Worm (Caenorhabditis elegans) whole organism, mixed stage, embryonic: ENCODE results near the gene F49F1.10.
"Not testable (repeated sequence)": the region's sequence is repeated elsewhere in the genome, so short reads cannot be mapped to it uniquely, and the experiment has no call there.

Experiments used
- M03D4.4 ChIP-seq: sonication (generic microtip); optimal IDR thresholded peaks from 2 replicates; lab custom pipeline; 2017; ENCODE audit warnings: mild to moderate bottlenecking, missing genetic modification characterization, missing compliant biosample characterization
- ceh-39 ChIP-seq: fragments of 150-350 bp; optimal IDR thresholded peaks from 2 replicates; lab custom pipeline; 2014; ENCODE audit warnings: missing biosample characterization, missing genetic modification characterization
- ceh-43 ChIP-seq: fragments of 200-800 bp; sonication (Bioruptor generic); optimal IDR thresholded peaks from 2 replicates; lab custom pipeline; 2018; ENCODE audit warnings: mild to moderate bottlenecking, missing genetic modification characterization, moderate library complexity, missing compliant biosample characterization
- ceh-83 ChIP-seq: fragments of 200-800 bp; sonication (Bioruptor generic); optimal IDR thresholded peaks from 2 replicates; lab custom pipeline; 2018; ENCODE audit warnings: mild to moderate bottlenecking, missing genetic modification characterization, missing compliant biosample characterization
- ces-1 ChIP-seq: fragments of 150-350 bp; optimal IDR thresholded peaks from 2 replicates; lab custom pipeline; 2014; ENCODE audit warnings: missing biosample characterization, missing genetic modification reagents, missing genetic modification characterization
- cnd-1 ChIP-seq: fragments of 200-800 bp; sonication (Bioruptor generic); optimal IDR thresholded peaks from 2 replicates; lab custom pipeline; 2018; ENCODE audit warnings: mild to moderate bottlenecking, missing genetic modification characterization, missing compliant biosample characterization
- elt-1 ChIP-seq: sonication (generic microtip); optimal IDR thresholded peaks from 2 replicates; lab custom pipeline; 2017; ENCODE audit warnings: missing genetic modification characterization, mild to moderate bottlenecking, missing compliant biosample characterization, antibody characterized with exemption, moderate library complexity, borderline replicate concordance; ENCODE audit not compliant: insufficient read depth
- elt-3 ChIP-seq: fragments of 150-350 bp; optimal IDR thresholded peaks from 2 replicates; lab custom pipeline; 2014; ENCODE audit warnings: missing biosample characterization, missing genetic modification characterization
- flh-1 ChIP-seq: fragments of 200-800 bp; sonication (Bioruptor generic); optimal IDR thresholded peaks from 2 replicates; lab custom pipeline; 2018; ENCODE audit warnings: mild to moderate bottlenecking, missing genetic modification characterization, moderate library complexity, missing compliant biosample characterization
- ham-2 ChIP-seq: fragments of 200-800 bp; sonication (Bioruptor generic); optimal IDR thresholded peaks from 2 replicates; lab custom pipeline; 2018; ENCODE audit warnings: mild to moderate bottlenecking, missing genetic modification characterization, missing compliant biosample characterization
- hlh-1 ChIP-seq: fragments of 150-350 bp; optimal IDR thresholded peaks from 2 replicates; lab custom pipeline; 2014; ENCODE audit warnings: missing biosample characterization, missing genetic modification reagents, missing genetic modification characterization
- lin-13 ChIP-seq: fragments of 150-350 bp; optimal IDR thresholded peaks from 2 replicates; lab custom pipeline; 2014; ENCODE audit warnings: missing biosample characterization, missing genetic modification characterization
- lin-32 ChIP-seq: fragments of 200-800 bp; sonication (Bioruptor generic); optimal IDR thresholded peaks from 2 replicates; lab custom pipeline; 2018; ENCODE audit warnings: mild to moderate bottlenecking, missing genetic modification characterization, missing compliant biosample characterization
- mab-5 ChIP-seq: fragments of 150-350 bp; optimal IDR thresholded peaks from 2 replicates; lab custom pipeline; 2014; ENCODE audit warnings: missing biosample characterization, missing genetic modification characterization
- nhr-2 ChIP-seq: fragments of 150-350 bp; optimal IDR thresholded peaks from 2 replicates; lab custom pipeline; 2014; ENCODE audit warnings: missing biosample characterization, missing genetic modification characterization
- nhr-237 ChIP-seq: fragments of 150-350 bp; optimal IDR thresholded peaks from 2 replicates; lab custom pipeline; 2014; ENCODE audit warnings: missing biosample characterization, missing genetic modification characterization
- nhr-28 ChIP-seq: fragments of 150-350 bp; optimal IDR thresholded peaks from 2 replicates; lab custom pipeline; 2014; ENCODE audit warnings: missing biosample characterization, missing genetic modification characterization
- nhr-76 ChIP-seq: sonication (generic microtip); optimal IDR thresholded peaks from 2 replicates; lab custom pipeline; 2017; ENCODE audit warnings: missing biosample characterization, missing genetic modification characterization
- sem-2 ChIP-seq: fragments of 200-800 bp; sonication (Bioruptor generic); optimal IDR thresholded peaks from 2 replicates; lab custom pipeline; 2018; ENCODE audit warnings: mild to moderate bottlenecking, missing genetic modification characterization, missing compliant biosample characterization
- snpc-4 ChIP-seq: fragments of 150-350 bp; optimal IDR thresholded peaks from 2 replicates; lab custom pipeline; 2014; ENCODE audit warnings: missing biosample characterization, missing genetic modification characterization
- sptf-1 ChIP-seq: sonication (generic microtip); optimal IDR thresholded peaks from 2 replicates; lab custom pipeline; 2017; ENCODE audit warnings: mild to moderate bottlenecking, missing genetic modification characterization, moderate library complexity, missing compliant biosample characterization
- tbx-8 ChIP-seq: fragments of 200-800 bp; sonication (Bioruptor generic); optimal IDR thresholded peaks from 2 replicates; lab custom pipeline; 2018; ENCODE audit warnings: mild to moderate bottlenecking, missing genetic modification characterization, moderate library complexity, missing compliant biosample characterization
- unc-120 ChIP-seq: sonication (generic microtip); optimal IDR thresholded peaks from 2 replicates; lab custom pipeline; 2017; ENCODE audit warnings: missing genetic modification characterization, missing compliant biosample characterization; ENCODE audit not compliant: poor library complexity, severe bottlenecking
- unc-39 ChIP-seq: fragments of 150-350 bp; optimal IDR thresholded peaks from 2 replicates; lab custom pipeline; 2014; ENCODE audit warnings: missing biosample characterization, missing genetic modification characterization
- unc-62 ChIP-seq: fragments of 150-350 bp; optimal IDR thresholded peaks from 2 replicates; lab custom pipeline; 2014; ENCODE audit warnings: missing biosample characterization, missing genetic modification reagents, missing genetic modification characterization
- zip-8 ChIP-seq: fragments of 150-350 bp; optimal IDR thresholded peaks from 2 replicates; lab custom pipeline; 2014; ENCODE audit warnings: missing biosample characterization, missing genetic modification characterization
- ztf-11 ChIP-seq: fragments of 150-350 bp; optimal IDR thresholded peaks from 2 replicates; lab custom pipeline; 2014; ENCODE audit warnings: missing biosample characterization, missing genetic modification characterization

The F49F1.10 gene

ce11 chrIV:4154641-4155040 lies 15.7 kb upstream of the F49F1.10 start, which contains the start of gene K08D10.14:
TSS of gene K08D10.14 (plus strand) at chrIV:4154941.
- TF ChIP-seq unc-39 (tag; lab: Kevin White, UChicago): no peak
- no peak for TF ChIP-seq mab-5 (tag; lab: Kevin White, UChicago)
- TF ChIP-seq cnd-1 (tag; lab: Kevin White, UChicago): no peak
- no peak for TF ChIP-seq elt-3 (tag; lab: Kevin White, UChicago)
- TF ChIP-seq, all 35 proteins: peak for 0

DNA sequence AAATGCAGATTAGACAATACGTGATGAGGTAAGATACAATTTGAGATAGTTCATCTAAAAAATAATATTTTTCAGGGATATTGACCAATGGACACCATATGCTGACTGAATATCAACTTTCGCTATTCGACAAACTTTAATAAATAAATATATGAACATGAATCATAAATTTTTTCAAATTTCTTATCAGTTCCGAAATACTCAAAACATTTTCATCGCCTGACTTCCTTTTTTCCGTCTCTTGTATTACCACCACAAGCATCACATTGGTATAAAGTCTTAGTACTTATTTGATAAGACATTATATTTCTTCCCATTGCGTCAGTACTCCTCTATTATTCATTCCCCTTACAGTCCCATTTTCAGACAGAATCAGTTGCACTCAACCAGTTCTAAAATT lies 13.2 kb upstream of the F49F1.10 start, which contains the start of the genes K08D10.10 and R07C12.1:
TSS of gene K08D10.10 (plus strand) at position 93 of the 400 bp plus-strand sequence.
TSS of gene R07C12.1 (plus strand) at position 314 of the 400 bp plus-strand sequence.
- no peak for TF ChIP-seq M03D4.4 (tag; lab: Kevin White, UChicago)
- TF ChIP-seq ceh-83 (GFP tag; lab: Kevin White, UChicago): no peak
- TF ChIP-seq flh-1: no peak
- TF ChIP-seq cnd-1 (tag; lab: Kevin White, UChicago): no peak
- TF ChIP-seq lin-32 (GFP tag; lab: Kevin White, UChicago): no peak
- no peak for TF ChIP-seq snpc-4 (tag; lab: Kevin White, UChicago)
- no peak for TF ChIP-seq elt-1
- no peak for TF ChIP-seq nhr-237
- TF ChIP-seq tbx-8: no peak
- TF ChIP-seq hlh-1: no peak
- TF ChIP-seq ceh-39 (tag; lab: Kevin White, UChicago): no peak
- TF ChIP-seq mab-5 (tag; lab: Kevin White, UChicago): no peak
- TF ChIP-seq elt-3 (tag; lab: Kevin White, UChicago): no peak
- no peak for TF ChIP-seq sptf-1 (tag; lab: Kevin White, UChicago)
- no peak for TF ChIP-seq unc-120 (tag; lab: Kevin White, UChicago)
- no peak for TF ChIP-seq ham-2
- no peak for TF ChIP-seq nhr-76 (tag; lab: Kevin White, UChicago)

DNA sequence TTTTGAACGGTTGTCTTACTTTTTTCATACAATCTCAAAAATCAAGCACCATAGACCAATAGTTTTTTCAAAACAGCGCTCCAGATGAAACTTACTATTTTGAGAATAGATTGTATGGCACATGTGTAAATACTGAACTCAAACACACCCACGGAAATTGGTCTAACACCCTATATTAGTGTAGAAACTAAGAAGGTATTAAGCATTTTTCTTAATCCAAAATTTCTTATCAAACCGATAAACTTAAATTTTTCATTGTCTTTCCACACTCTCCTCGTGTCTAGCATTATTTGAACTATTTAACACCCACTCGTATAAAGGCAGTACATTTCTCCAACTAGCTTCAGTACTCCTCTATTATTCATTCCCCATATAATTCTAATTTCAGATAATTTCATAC lies 11.2 kb upstream of the F49F1.10 start:
- no peak for TF ChIP-seq mab-5 (tag; lab: Kevin White, UChicago)
- TF ChIP-seq flh-1: no peak
- TF ChIP-seq nhr-2 (tag; lab: Kevin White, UChicago): no peak
- TF ChIP-seq cnd-1 (tag; lab: Kevin White, UChicago): no peak
- no peak for TF ChIP-seq M03D4.4 (tag; lab: Kevin White, UChicago)
- TF ChIP-seq lin-13 (tag; lab: Kevin White, UChicago): no peak
- no peak for TF ChIP-seq ceh-43 (GFP tag; lab: Kevin White, UChicago)
- TF ChIP-seq zip-8: no peak
- TF ChIP-seq, all 35 proteins: peak for 0

ce11 chrIV:4147891-4148290 lies 9.0 kb upstream of the F49F1.10 start:
- TF ChIP-seq unc-62 (no peak), ces-1 (GFP tag; lab: Kevin White, UChicago) (no peak), sem-2 (no peak), ztf-11 (no peak), ceh-39 (tag; lab: Kevin White, UChicago) (no peak), ham-2 (no peak)

ce11 chrIV:4144784-4145183 lies 5.9 kb upstream of the F49F1.10 start, which contains the start of gene R07C12.3:
TSS of gene R07C12.3 (plus strand) at chrIV:4145084.
- TF ChIP-seq nhr-237: no peak

DNA sequence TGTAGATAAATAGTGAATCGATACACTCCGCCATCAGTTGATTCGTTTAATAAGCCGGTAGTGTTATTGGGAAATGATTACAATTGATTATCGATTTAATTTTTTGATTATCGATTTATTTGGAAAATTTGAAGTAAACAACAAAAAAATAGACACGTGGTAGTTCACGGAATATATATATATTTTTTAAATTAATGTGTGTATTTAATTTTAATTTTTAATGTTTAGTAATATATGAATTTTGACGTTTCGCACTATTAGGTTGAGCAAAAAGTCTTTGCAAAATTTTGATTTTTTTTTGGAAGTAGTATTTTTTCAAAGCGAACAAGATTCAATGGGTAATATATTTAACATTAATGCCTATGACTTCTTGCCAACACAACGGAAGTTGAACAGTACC lies 4.1 kb upstream of the F49F1.10 start, which contains the start of gene F49F1.12:
TSS of gene F49F1.12 (minus strand) at position 101 of the 400 bp plus-strand sequence.
- TF ChIP-seq unc-39 (tag; lab: Kevin White, UChicago); ztf-11; nhr-28 (tag; lab: Kevin White, UChicago): not testable (repeated sequence)
- TF ChIP-seq, all 35 proteins: peak for 0; not testable (repeated sequence) for 35

ce11 chrIV:4141311-4141710 lies 2.4 kb upstream of the F49F1.10 start, which contains the start of gene F49F1.11:
TSS of gene F49F1.11 (minus strand) at chrIV:4141411.
- TF ChIP-seq lin-32 (GFP tag; lab: Kevin White, UChicago): no peak
- TF ChIP-seq hlh-1: no peak
- no peak for TF ChIP-seq cnd-1 (tag; lab: Kevin White, UChicago)
- TF ChIP-seq elt-3 (tag; lab: Kevin White, UChicago): no peak
- no peak for TF ChIP-seq ceh-43 (GFP tag; lab: Kevin White, UChicago)
- TF ChIP-seq elt-1: no peak
- TF ChIP-seq mab-5 (tag; lab: Kevin White, UChicago): no peak
- TF ChIP-seq unc-120 (tag; lab: Kevin White, UChicago): no peak
- TF ChIP-seq snpc-4 (tag; lab: Kevin White, UChicago): no peak
